Fruit fly (Drosophila melanogaster) whole organism, wandering third instar larva: ENCODE measurements around the gene lectin-21Ca.

Source experiments
- Abd-B ChIP-seq: fragments of >200 bp; optimal IDR thresholded peaks from 2 replicates; lab custom pipeline; 2017; ENCODE audit warnings: missing biosample characterization, missing genetic modification characterization
- CG32264 ChIP-seq: fragments of 200-800 bp; sonication (Bioruptor generic); optimal IDR thresholded peaks from 2 replicates; lab custom pipeline; 2016; ENCODE audit warnings: missing biosample characterization, missing genetic modification characterization
- CG9705 ChIP-seq: fragments of 200-800 bp; sonication (Bioruptor generic); optimal IDR thresholded peaks from 2 replicates; lab custom pipeline; 2018; ENCODE audit warnings: missing biosample characterization, mild to moderate bottlenecking, missing genetic modification characterization
- CrebA ChIP-seq: fragments of 200-800 bp; sonication (Bioruptor generic); optimal IDR thresholded peaks from 2 replicates; lab custom pipeline; 2016; ENCODE audit warnings: missing biosample characterization, mild to moderate bottlenecking, missing genetic modification characterization, borderline replicate concordance
- Dfd ChIP-seq: fragments of >200 bp; optimal IDR thresholded peaks from 2 replicates; lab custom pipeline; 2017; ENCODE audit warnings: missing biosample characterization, missing genetic modification characterization
- Dif ChIP-seq: fragments of 200-275, 200-300 bp; sonication (Bioruptor generic); optimal IDR thresholded peaks from 2 replicates; lab custom pipeline; 2018; ENCODE audit warnings: missing biosample characterization, missing genetic modification characterization; ENCODE audit not compliant: partially characterized antibody
- GATAd ChIP-seq: sonication (Bioruptor generic); optimal IDR thresholded peaks from 2 replicates; lab custom pipeline; 2016; ENCODE audit warnings: missing biosample characterization, missing genetic modification characterization
- HLH106 ChIP-seq: fragments of 200-800 bp; optimal IDR thresholded peaks from 3 replicates; lab custom pipeline; 2019; ENCODE audit warnings: missing biosample characterization, mild to moderate bottlenecking, missing genetic modification characterization, moderate library complexity
- Hnf4 ChIP-seq: fragments of 200-800 bp; sonication (Bioruptor generic); optimal IDR thresholded peaks from 2 replicates; lab custom pipeline; 2016; ENCODE audit warnings: missing biosample characterization, mild to moderate bottlenecking, missing genetic modification characterization
- Hr78 ChIP-seq: fragments of >200 bp; optimal IDR thresholded peaks from 2 replicates; lab custom pipeline; 2017; ENCODE audit warnings: missing biosample characterization, missing genetic modification characterization
- Hr83 ChIP-seq: fragments of 200-300 bp; sonication (Bioruptor generic); optimal IDR thresholded peaks from 2 replicates; lab custom pipeline; 2016; ENCODE audit warnings: missing biosample characterization, mild to moderate bottlenecking, missing genetic modification characterization, moderate library complexity; ENCODE audit not compliant: poor library complexity, severe bottlenecking
- Jra ChIP-seq: sonication (Bioruptor generic); optimal IDR thresholded peaks from 2 replicates; lab custom pipeline; 2016; ENCODE audit warnings: missing biosample characterization, missing genetic modification characterization
- Mio ChIP-seq: sonication (Bioruptor generic); optimal IDR thresholded peaks from 2 replicates; lab custom pipeline; 2016; ENCODE audit warnings: missing biosample characterization, missing genetic modification characterization
- Myc ChIP-seq: fragments of >200 bp; optimal IDR thresholded peaks from 2 replicates; lab custom pipeline; 2017
- N ChIP-seq: fragments of >200 bp; optimal IDR thresholded peaks from 2 replicates; lab custom pipeline; 2018; ENCODE audit warnings: missing biosample characterization, missing external identifiers, missing genetic modification characterization
- OdsH ChIP-seq: fragments of 200-800 bp; sonication (Bioruptor generic); optimal IDR thresholded peaks from 2 replicates; lab custom pipeline; 2016; ENCODE audit warnings: missing biosample characterization, mild to moderate bottlenecking, missing genetic modification characterization
- Rel ChIP-seq, 2 experiments: fragments of 200-800 bp; sonication (Bioruptor generic) in 1 of 2; optimal IDR thresholded peaks; 2 replicates in 1 of 2; 3 replicates in 1 of 2; lab custom pipeline; 2016 to 2019; ENCODE audit warnings: mild to moderate bottlenecking in 2 of 2, missing biosample characterization in 2 of 2, missing genetic modification characterization in 2 of 2, moderate library complexity in 1 of 2
- Sp1 ChIP-seq: fragments of 200-800 bp; sonication (Bioruptor generic); optimal IDR thresholded peaks from 3 replicates; lab custom pipeline; 2019; ENCODE audit warnings: missing biosample characterization, mild to moderate bottlenecking, missing genetic modification characterization, moderate library complexity
- Vsx2 ChIP-seq: fragments of 200-300, 225-300 bp; sonication (Bioruptor generic); optimal IDR thresholded peaks from 2 replicates; lab custom pipeline; 2018; ENCODE audit warnings: missing biosample characterization, missing genetic modification characterization; ENCODE audit not compliant: partially characterized antibody
- br ChIP-seq: fragments of 200-800 bp; sonication (Bioruptor generic); optimal IDR thresholded peaks from 2 replicates; lab custom pipeline; 2016; ENCODE audit warnings: missing biosample characterization, missing genetic modification characterization
- brk ChIP-seq: fragments of 200-800 bp; sonication (Bioruptor generic); optimal IDR thresholded peaks from 2 replicates; lab custom pipeline; 2016; ENCODE audit warnings: missing biosample characterization, mild to moderate bottlenecking, missing genetic modification characterization
- dl ChIP-seq, 2 experiments: fragments of 175-275, 200-275 bp in 1 of 2; fragments of 200-275 bp in 1 of 2; sonication (Bioruptor generic); optimal IDR thresholded peaks; lab custom pipeline; 2018; ENCODE audit warnings: mild to moderate bottlenecking in 2 of 2, missing biosample characterization in 2 of 2, missing genetic modification characterization in 2 of 2, moderate library complexity in 2 of 2; ENCODE audit not compliant: partially characterized antibody in 2 of 2, insufficient read depth in 1 of 2
- dmrt93B ChIP-seq: fragments of 200-800 bp; sonication (Bioruptor generic); optimal IDR thresholded peaks from 2 replicates; lab custom pipeline; 2018; ENCODE audit warnings: missing biosample characterization, mild to moderate bottlenecking, missing genetic modification characterization
- dsf ChIP-seq: sonication (Bioruptor generic); optimal IDR thresholded peaks from 2 replicates; lab custom pipeline; 2016; ENCODE audit warnings: missing biosample characterization, missing genetic modification characterization, borderline replicate concordance
- ey ChIP-seq: fragments of 200-800 bp; sonication (Bioruptor generic); optimal IDR thresholded peaks from 2 replicates; lab custom pipeline; 2016; ENCODE audit warnings: missing biosample characterization, missing genetic modification characterization
- foxo ChIP-seq, 2 experiments: fragments of 200-800 bp; sonication (Bioruptor generic); optimal IDR thresholded peaks; 2 replicates in 1 of 2; 3 replicates in 1 of 2; lab custom pipeline; 2016 to 2017; ENCODE audit warnings: missing biosample characterization in 2 of 2, missing genetic modification characterization in 2 of 2
- fru ChIP-seq: fragments of 200-800 bp; sonication (Bioruptor generic); optimal IDR thresholded peaks from 3 replicates; lab custom pipeline; 2016; ENCODE audit warnings: missing biosample characterization, mild to moderate bottlenecking, missing genetic modification characterization
- h ChIP-seq: fragments of 200-800 bp; sonication (Bioruptor generic); optimal IDR thresholded peaks from 3 replicates; lab custom pipeline; 2016; ENCODE audit warnings: missing biosample characterization, mild to moderate bottlenecking, missing genetic modification characterization
- jim ChIP-seq: fragments of 175-275, 200-325 bp; sonication (Bioruptor generic); optimal IDR thresholded peaks from 2 replicates; lab custom pipeline; 2016; ENCODE audit warnings: missing biosample characterization, mild to moderate bottlenecking, missing genetic modification characterization
- lola ChIP-seq: fragments of >200 bp; optimal IDR thresholded peaks from 2 replicates; lab custom pipeline; 2017; ENCODE audit warnings: missing biosample characterization, missing genetic modification characterization
- pan ChIP-seq: fragments of >200 bp; optimal IDR thresholded peaks from 2 replicates; lab custom pipeline; 2017
- psq ChIP-seq: fragments of 200-800 bp; sonication (Bioruptor generic); optimal IDR thresholded peaks from 3 replicates; lab custom pipeline; 2017; ENCODE audit warnings: missing biosample characterization, mild to moderate bottlenecking, missing genetic modification characterization, moderate library complexity
- rgr ChIP-seq: fragments of 200-800 bp; sonication (Bioruptor generic); optimal IDR thresholded peaks from 3 replicates; lab custom pipeline; 2016; ENCODE audit warnings: missing biosample characterization, mild to moderate bottlenecking, missing genetic modification characterization
- sage ChIP-seq: fragments of 200-800 bp; sonication (Bioruptor generic); optimal IDR thresholded peaks from 2 replicates; lab custom pipeline; 2016; ENCODE audit warnings: missing biosample characterization, mild to moderate bottlenecking, missing genetic modification characterization
- sv ChIP-seq: fragments of 200-800 bp; sonication (Bioruptor generic); optimal IDR thresholded peaks from 3 replicates; lab custom pipeline; 2016; ENCODE audit warnings: missing biosample characterization, missing genetic modification characterization
- tai ChIP-seq: sonication (Bioruptor generic); optimal IDR thresholded peaks from 2 replicates; lab custom pipeline; 2016; ENCODE audit warnings: missing biosample characterization, missing genetic modification characterization
- usp ChIP-seq: fragments of >200 bp; optimal IDR thresholded peaks from 2 replicates; lab custom pipeline; 2017; ENCODE audit warnings: missing biosample characterization, missing genetic modification characterization
- woc ChIP-seq: sonication (Bioruptor generic); optimal IDR thresholded peaks from 2 replicates; lab custom pipeline; 2016; ENCODE audit warnings: missing biosample characterization, mild to moderate bottlenecking, missing genetic modification characterization

Gene lectin-21Ca

dm6 chr2L:647592-647991 is 23.2 kb downstream of the lectin-21Ca start:
- TF ChIP-seq Jra (GFP tag; lab: Kevin White, UChicago) (no peak), dmrt93B (GFP tag; lab: Kevin White, UChicago) (no peak), woc (GFP tag; lab: Kevin White, UChicago) (no peak), br (GFP tag; lab: Kevin White, UChicago) (no peak), HLH106 (tag; lab: Kevin White, UChicago) (no peak), h (GFP tag; lab: Kevin White, UChicago) (no peak), Sp1 (GFP tag; lab: Kevin White, UChicago) (no peak), CG32264 (GFP tag; lab: Kevin White, UChicago) (no peak), usp (GFP tag; lab: Kevin White, UChicago) (no peak), lola (GFP tag; lab: Kevin White, UChicago) (no peak), brk (GFP tag; lab: Kevin White, UChicago) (no peak), dsf (GFP tag; lab: Kevin White, UChicago) (no peak), Dfd (no peak), Hr83 (GFP tag; lab: Kevin White, UChicago) (no peak), Dif (GFP tag; lab: Kevin White, UChicago) (no peak), psq (GFP tag; lab: Kevin White, UChicago) (no peak), GATAd (GFP tag; lab: Kevin White, UChicago) (no peak), Rel (GFP tag; optimal IDR thresholded peaks at IDR 0.05; lab: Kevin White, UChicago) (no peak), Rel (tag; optimal IDR thresholded peaks at IDR 0.05; lab: Kevin White, UChicago) (no peak)

- no peak for TF ChIP-seq Dfd
- TF ChIP-seq pan (lab: Kevin White, UChicago), result no peak
- peak; percentile 58 for TF ChIP-seq dmrt93B (GFP tag; lab: Kevin White, UChicago)
- no peak for TF ChIP-seq N (GFP tag; lab: Kevin White, UChicago)
- no peak for TF ChIP-seq GATAd (GFP tag; lab: Kevin White, UChicago)
- no peak for TF ChIP-seq CG32264 (GFP tag; lab: Kevin White, UChicago)
- peak; percentile 72 for TF ChIP-seq rgr
- peak; percentile 68 for TF ChIP-seq h (GFP tag; lab: Kevin White, UChicago)
- no peak for TF ChIP-seq jim
- peak; percentile 77 for TF ChIP-seq br (GFP tag; lab: Kevin White, UChicago)
- TF ChIP-seq ey, result peak; percentile 80
- peak; percentile 45 for TF ChIP-seq brk (GFP tag; lab: Kevin White, UChicago)
- no peak for TF ChIP-seq Myc (lab: Kevin White, UChicago)
- TF ChIP-seq Abd-B, result no peak
- peak; percentile 66 for TF ChIP-seq Hnf4 (GFP tag; lab: Kevin White, UChicago)
- no peak for TF ChIP-seq dsf (GFP tag; lab: Kevin White, UChicago)
- no peak for TF ChIP-seq dl (GFP tag; optimal IDR thresholded peaks at IDR 0.05; lab: Kevin White, UChicago; ENCODE audit: insufficient read depth in 1 of 2, partially characterized antibody in 2 of 2)
- TF ChIP-seq sage (GFP tag; lab: Kevin White, UChicago), result no peak
- TF ChIP-seq Vsx2 (GFP tag; lab: Kevin White, UChicago), result no peak
- TF ChIP-seq Hr78 (GFP tag; lab: Kevin White, UChicago), result no peak
- peak; percentile 70 for TF ChIP-seq Sp1 (GFP tag; lab: Kevin White, UChicago)
- TF ChIP-seq CG9705 (GFP tag; lab: Kevin White, UChicago), result no peak
- TF ChIP-seq Mio (GFP tag; lab: Kevin White, UChicago), result no peak
- no peak for TF ChIP-seq sv (GFP tag; lab: Kevin White, UChicago)
- peak; percentile 82 for TF ChIP-seq fru (GFP tag; lab: Kevin White, UChicago)
- no peak for TF ChIP-seq usp (GFP tag; lab: Kevin White, UChicago)
- TF ChIP-seq Rel (GFP tag; optimal IDR thresholded peaks at IDR 0.05; lab: Kevin White, UChicago), result no peak
- no peak for TF ChIP-seq Rel (tag; optimal IDR thresholded peaks at IDR 0.05; lab: Kevin White, UChicago)
- TF ChIP-seq foxo (GFP tag; optimal IDR thresholded peaks at IDR 0.05; lab: Kevin White, UChicago), result peak in 1 of 2 experiments; percentile 83
- TF ChIP-seq lola (GFP tag; lab: Kevin White, UChicago), result no peak
- peak; percentile 61 for TF ChIP-seq psq (GFP tag; lab: Kevin White, UChicago)
- TF ChIP-seq tai, result no peak
- TF ChIP-seq OdsH, result peak; percentile 78
- TF ChIP-seq HLH106 (tag; lab: Kevin White, UChicago), result peak; percentile 37
- no peak for TF ChIP-seq Hr83 (GFP tag; lab: Kevin White, UChicago)
- TF ChIP-seq woc (GFP tag; lab: Kevin White, UChicago), result peak; percentile 83
- TF ChIP-seq CrebA (GFP tag; lab: Kevin White, UChicago), result no peak
- TF ChIP-seq Dif (GFP tag; lab: Kevin White, UChicago), result no peak
- peak; percentile 33 for TF ChIP-seq Jra (GFP tag; lab: Kevin White, UChicago)
- TF ChIP-seq, all 38 proteins: peak for 15
Measured at dm6 chr2L:650864-651263, 26.4 kb downstream of the lectin-21Ca start.
